Fruit fly (Drosophila melanogaster) whole organism, embryonic: ENCODE results near the gene Fitm.

Source experiments
- Atf3 ChIP-seq: fragments of 200-800 bp; sonication (Bioruptor generic); optimal IDR thresholded peaks from 3 replicates; lab custom pipeline; 2016; ENCODE audit warnings: missing biosample characterization, missing genetic modification characterization
- CG1024 ChIP-seq: fragments of 200-800 bp; sonication (Bioruptor generic); IDR thresholded peaks from 2 replicates; pipeline ENCODE4 v1.3.6; 2022; ENCODE audit warnings: missing biosample characterization, missing genetic modification characterization
- CG10979 ChIP-seq: fragments of 200-800 bp; sonication (Bioruptor generic); optimal IDR thresholded peaks from 2 replicates; lab custom pipeline; 2018; ENCODE audit warnings: missing biosample characterization, mild to moderate bottlenecking, missing genetic modification characterization, moderate library complexity
- CG11504 ChIP-seq: fragments of 200-800 bp; sonication (Bioruptor generic); optimal IDR thresholded peaks from 3 replicates; lab custom pipeline; 2019; ENCODE audit warnings: missing biosample characterization, mild to moderate bottlenecking, missing genetic modification characterization, moderate library complexity
- CG12071 ChIP-seq: fragments of 200-800 bp; sonication (Bioruptor generic); optimal IDR thresholded peaks from 3 replicates; lab custom pipeline; 2018; ENCODE audit warnings: missing biosample characterization, mild to moderate bottlenecking, missing genetic modification characterization
- CG1233 ChIP-seq: fragments of 200-800 bp; sonication (Bioruptor generic); optimal IDR thresholded peaks from 4 replicates; lab custom pipeline; 2018; ENCODE audit warnings: missing biosample characterization, mild to moderate bottlenecking, missing genetic modification characterization
- CG13424 ChIP-seq: fragments of 200-800 bp; sonication (Bioruptor generic); optimal IDR thresholded peaks from 2 replicates; lab custom pipeline; 2019; ENCODE audit warnings: missing biosample characterization, mild to moderate bottlenecking, missing genetic modification characterization, moderate library complexity
- CG14965 ChIP-seq: fragments of 200-800 bp; sonication (Bioruptor generic); optimal IDR thresholded peaks from 2 replicates; lab custom pipeline; 2016; ENCODE audit warnings: missing biosample characterization, missing genetic modification characterization, borderline replicate concordance
- CG1603 ChIP-seq: fragments of 200-800 bp; sonication (Bioruptor generic); optimal IDR thresholded peaks from 2 replicates; lab custom pipeline; 2019; ENCODE audit warnings: missing biosample characterization, mild to moderate bottlenecking, missing genetic modification characterization, moderate library complexity
- CG17361 ChIP-seq: fragments of 200-800 bp; sonication (Bioruptor generic); IDR thresholded peaks from 3 replicates; pipeline ENCODE4 v1.3.6; 2022; ENCODE audit warnings: missing biosample characterization, missing genetic modification characterization
- CG3065 ChIP-seq: fragments of 200-800 bp; sonication (Bioruptor generic); optimal IDR thresholded peaks from 2 replicates; lab custom pipeline; 2016; ENCODE audit warnings: missing biosample characterization, missing genetic modification characterization
- CG3281 ChIP-seq: fragments of 200-800 bp; sonication (Bioruptor generic); optimal IDR thresholded peaks from 3 replicates; lab custom pipeline; 2017; ENCODE audit warnings: missing biosample characterization, mild to moderate bottlenecking, missing genetic modification characterization
- CG42726 ChIP-seq: fragments of 200-800 bp; sonication (Bioruptor generic); IDR thresholded peaks from 2 replicates; pipeline ENCODE4 v1.3.6; 2022; ENCODE audit warnings: missing biosample characterization, missing genetic modification characterization; ENCODE audit not compliant: partially characterized antibody
- CG5180 ChIP-seq: fragments of 200-800 bp; sonication (Bioruptor generic); optimal IDR thresholded peaks from 3 replicates; lab custom pipeline; 2017; ENCODE audit warnings: missing biosample characterization, missing genetic modification characterization, mild to moderate bottlenecking, moderate library complexity, missing genetic modification reagents
- CG8924 ChIP-seq: fragments of 200-800 bp; optimal IDR thresholded peaks from 3 replicates; lab custom pipeline; 2019; ENCODE audit warnings: missing biosample characterization, mild to moderate bottlenecking, missing genetic modification characterization, moderate library complexity
- CG9932 ChIP-seq: fragments of 200-800 bp; sonication (Bioruptor generic); IDR thresholded peaks from 2 replicates; pipeline ENCODE4 v1.3.6; 2022; ENCODE audit warnings: missing biosample characterization, missing genetic modification characterization
- E2f2 ChIP-seq: fragments of 200-800 bp; sonication (Bioruptor generic); IDR thresholded peaks from 2 replicates; pipeline ENCODE4 v1.3.6; 2022; ENCODE audit warnings: missing biosample characterization, missing genetic modification characterization
- ERR ChIP-seq: fragments of 200-800 bp; sonication (Bioruptor generic); optimal IDR thresholded peaks from 2 replicates; lab custom pipeline; 2016; ENCODE audit warnings: missing biosample characterization, missing genetic modification characterization
- Elba2 ChIP-seq: fragments of 200-800 bp; sonication (Bioruptor generic); optimal IDR thresholded peaks from 3 replicates; lab custom pipeline; 2016; ENCODE audit warnings: missing biosample characterization, missing genetic modification characterization
- Fer3 ChIP-seq: fragments of 200-800 bp; sonication (Bioruptor generic); optimal IDR thresholded peaks from 2 replicates; lab custom pipeline; 2018; ENCODE audit warnings: missing biosample characterization, mild to moderate bottlenecking, missing genetic modification characterization, moderate library complexity
- H15 ChIP-seq: fragments of 200-800 bp; sonication (Bioruptor generic); IDR thresholded peaks from 3 replicates; pipeline ENCODE4 v1.3.6; 2022; ENCODE audit warnings: missing biosample characterization, missing genetic modification characterization
- HLH54F ChIP-seq: fragments of 200-800 bp; sonication (Bioruptor generic); optimal IDR thresholded peaks from 3 replicates; lab custom pipeline; 2016; ENCODE audit warnings: missing biosample characterization, missing genetic modification characterization
- HLHmδ ChIP-seq: fragments of 200-800 bp; sonication (Bioruptor generic); optimal IDR thresholded peaks from 2 replicates; lab custom pipeline; 2018; ENCODE audit warnings: missing biosample characterization, mild to moderate bottlenecking, missing genetic modification characterization, moderate library complexity
- Hey ChIP-seq: fragments of 200-800 bp; sonication (Bioruptor generic); optimal IDR thresholded peaks from 3 replicates; lab custom pipeline; 2018; ENCODE audit warnings: missing biosample characterization, mild to moderate bottlenecking, missing genetic modification characterization
- Neu2 ChIP-seq: fragments of 200-800 bp; sonication (Bioruptor generic); optimal IDR thresholded peaks from 3 replicates; lab custom pipeline; 2016; ENCODE audit warnings: missing biosample characterization, missing genetic modification characterization, borderline replicate concordance
- Nf-YA ChIP-seq: fragments of 200-800 bp; sonication (Bioruptor generic); IDR thresholded peaks from 2 replicates; pipeline ENCODE4 v1.3.6; 2022; ENCODE audit warnings: missing biosample characterization, missing genetic modification characterization
- Nf-YC ChIP-seq: fragments of 200-800 bp; optimal IDR thresholded peaks from 3 replicates; lab custom pipeline; 2019; ENCODE audit warnings: missing biosample characterization, mild to moderate bottlenecking, missing genetic modification characterization, moderate library complexity
- Pdp1 ChIP-seq, 2 experiments: fragments of 200-800 bp; sonication (Bioruptor generic); optimal IDR thresholded peaks; 3 replicates each; lab custom pipeline; 2016; ENCODE audit warnings: missing biosample characterization in 2 of 2, missing genetic modification characterization in 2 of 2, mild to moderate bottlenecking in 1 of 2, moderate library complexity in 1 of 2
- Six4 ChIP-seq: fragments of 200-800 bp; sonication (Bioruptor generic); optimal IDR thresholded peaks from 2 replicates; lab custom pipeline; 2016; ENCODE audit warnings: missing biosample characterization, missing genetic modification characterization
- TFAM ChIP-seq: fragments of 200-800 bp; sonication (Bioruptor generic); optimal IDR thresholded peaks from 2 replicates; lab custom pipeline; 2017; ENCODE audit warnings: missing biosample characterization, missing genetic modification characterization, inconsistent platforms
- Usf ChIP-seq: fragments of 200-800 bp; sonication (Bioruptor generic); optimal IDR thresholded peaks from 2 replicates; lab custom pipeline; 2017; ENCODE audit warnings: missing genotype, missing biosample characterization, missing genetic modification characterization
- bbx ChIP-seq: fragments of 200-800 bp; sonication (Bioruptor generic); IDR thresholded peaks from 2 replicates; pipeline ENCODE4 v1.3.6; 2022; ENCODE audit warnings: missing biosample characterization, missing genetic modification characterization; ENCODE audit not compliant: partially characterized antibody
- dm ChIP-seq: fragments of 200-800 bp; sonication (Bioruptor generic); optimal IDR thresholded peaks from 3 replicates; lab custom pipeline; 2016; ENCODE audit warnings: missing biosample characterization, missing genetic modification characterization
- emc ChIP-seq: fragments of 200-800 bp; sonication (Bioruptor generic); optimal IDR thresholded peaks from 2 replicates; lab custom pipeline; 2016; ENCODE audit warnings: missing biosample characterization, missing genetic modification characterization
- esg ChIP-seq: fragments of 200-800 bp; sonication (Bioruptor generic); conservative IDR thresholded peaks from 2 replicates; pipeline ENCODE4 v1.3.6; 2022; ENCODE audit warnings: missing biosample characterization, missing genetic modification characterization
- eyg ChIP-seq: fragments of 200-800 bp; sonication (Bioruptor generic); optimal IDR thresholded peaks from 3 replicates; lab custom pipeline; 2016; ENCODE audit warnings: missing biosample characterization, missing genetic modification characterization
- gsb ChIP-seq: fragments of 200-800 bp; sonication (Bioruptor generic); IDR thresholded peaks from 2 replicates; pipeline ENCODE4 v1.3.6; 2022; ENCODE audit warnings: missing biosample characterization, missing genetic modification characterization
- hth ChIP-seq: fragments of >200 bp; optimal IDR thresholded peaks from 2 replicates; lab custom pipeline; 2017; ENCODE audit warnings: inconsistent platforms
- insv ChIP-seq, 2 experiments: fragments of 200-800 bp; sonication (Bioruptor generic); optimal IDR thresholded peaks; 3 replicates each; lab custom pipeline; 2016 to 2018; ENCODE audit warnings: missing biosample characterization in 2 of 2, missing genetic modification characterization in 2 of 2
- maf-S ChIP-seq: fragments of 200-800 bp; sonication (Bioruptor generic); optimal IDR thresholded peaks from 2 replicates; lab custom pipeline; 2016; ENCODE audit warnings: missing biosample characterization, missing genetic modification characterization
- nmo ChIP-seq: fragments of 200-800 bp; sonication (Bioruptor generic); optimal IDR thresholded peaks from 2 replicates; lab custom pipeline; 2018; ENCODE audit warnings: missing biosample characterization, mild to moderate bottlenecking, missing genetic modification characterization, moderate library complexity
- nom ChIP-seq: fragments of 200-800 bp; sonication (Bioruptor generic); optimal IDR thresholded peaks from 2 replicates; lab custom pipeline; 2017; ENCODE audit warnings: missing biosample characterization, missing genetic modification characterization, mild to moderate bottlenecking, moderate library complexity, missing genetic modification reagents
- odd ChIP-seq: fragments of 200-800 bp; sonication (Bioruptor generic); optimal IDR thresholded peaks from 2 replicates; lab custom pipeline; 2017; ENCODE audit warnings: missing biosample characterization, mild to moderate bottlenecking, missing genetic modification characterization
- pan ChIP-seq, 4 experiments: fragments of >200 bp in 3 of 4; fragments of 200-800 bp in 1 of 4; sonication (Bioruptor generic) in 1 of 4; optimal IDR thresholded peaks in 3 of 4; IDR thresholded peaks in 1 of 4; 2 replicates each; pipeline versions ENCODE4 v1.3.6 to Lab custom; 2017 to 2022; ENCODE audit warnings: missing biosample characterization in 2 of 4, missing genetic modification characterization in 2 of 4, mixed read lengths in 1 of 4
- rib ChIP-seq: fragments of 200-800 bp; sonication (Bioruptor generic); IDR thresholded peaks from 2 replicates; pipeline ENCODE4 v1.3.6; 2022; ENCODE audit warnings: missing biosample characterization, missing genetic modification characterization
- tap ChIP-seq: fragments of 200-800 bp; optimal IDR thresholded peaks from 3 replicates; lab custom pipeline; 2019; ENCODE audit warnings: missing biosample characterization, mild to moderate bottlenecking, missing genetic modification characterization, moderate library complexity
- tgo ChIP-seq: fragments of 200-800 bp; sonication (Bioruptor generic); IDR thresholded peaks from 3 replicates; pipeline ENCODE4 v1.3.6; 2022; ENCODE audit warnings: missing biosample characterization, missing genetic modification characterization
- ttk ChIP-seq: fragments of 200-800 bp; sonication (Bioruptor generic); IDR thresholded peaks from 2 replicates; pipeline ENCODE4 v2.1.2; 2022; ENCODE audit warnings: missing biosample characterization, missing genetic modification characterization
- wdn ChIP-seq: fragments of 200-800 bp; sonication (Bioruptor generic); IDR thresholded peaks from 2 replicates; pipeline ENCODE4 v1.3.6; 2022; ENCODE audit warnings: missing biosample characterization, missing genetic modification characterization
- zfh2 ChIP-seq: fragments of 200-800 bp; sonication (Bioruptor generic); optimal IDR thresholded peaks from 2 replicates; lab custom pipeline; 2016; ENCODE audit warnings: missing biosample characterization, missing genetic modification characterization

Gene Fitm

DNA sequence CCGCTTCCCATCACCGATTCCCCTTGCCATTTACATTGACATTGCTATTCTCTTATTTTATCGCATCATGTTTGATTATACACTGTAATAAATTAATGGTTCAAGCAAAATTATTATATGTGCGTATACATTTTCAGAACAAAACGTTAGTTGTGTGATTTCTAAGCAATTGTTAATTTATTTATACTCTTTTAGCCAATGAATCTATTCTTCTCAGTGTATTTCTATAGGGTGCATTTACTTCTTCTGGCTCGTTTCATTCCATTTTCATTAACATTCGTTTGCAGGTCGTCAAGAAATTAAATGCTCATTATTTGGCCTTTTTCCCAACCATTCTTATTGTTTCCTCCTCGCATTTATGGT is 41.7 kb upstream of the Fitm start (continued):
- TF ChIP-seq CG17361 (GFP tag; lab: Robert Waterston, UW) (peak; percentile 38; the same call in 2 of the 3 replicates), bbx (GFP tag; lab: Robert Waterston, UW) (no peak), wdn (GFP tag; lab: Robert Waterston, UW) (no peak), dm (GFP tag; lab: Kevin White, UChicago) (no peak), odd (no peak), Nf-YC (no peak), CG14965 (GFP tag; lab: Kevin White, UChicago) (no peak), rib (GFP tag; lab: Robert Waterston, UW) (no peak), tgo (GFP tag; lab: Robert Waterston, UW) (peak; percentile 67), Nf-YA (GFP tag; lab: Robert Waterston, UW) (0 out of 2 replicates have a peak, but pooled peaks have one; percentile 33), esg (GFP tag; lab: Robert Waterston, UW) (peak; percentile 63), HLH54F (no peak), insv (GFP tag; optimal IDR thresholded peaks at IDR 0.05; lab: Kevin White, UChicago) (peak in 1 of 2 experiments; percentile 21), Usf (peak; percentile 20), Elba2 (GFP tag; lab: Kevin White, UChicago) (peak; percentile 4), H15 (GFP tag; lab: Robert Waterston, UW) (0 out of 3 replicates have a peak, but pooled peaks have one; percentile 50), tap (tag; lab: Kevin White, UChicago) (peak; percentile 65), ttk (GFP tag; lab: Robert Waterston, UW) (peak; percentile 42; the same call in 1 of the 2 replicates), CG10979 (tag; lab: Kevin White, UChicago) (peak; percentile 74), nmo (GFP tag; lab: Kevin White, UChicago) (peak; percentile 79), E2f2 (GFP tag; lab: Robert Waterston, UW) (no peak; the same call in 1 of the 2 replicates), hth (lab: Kevin White, UChicago) (no peak), CG11504 (peak; percentile 69), Neu2 (GFP tag; lab: Kevin White, UChicago) (no peak), Atf3 (peak; percentile 44), HLHmδ (GFP tag; lab: Kevin White, UChicago) (no peak), CG3281 (GFP tag; lab: Kevin White, UChicago) (no peak), Six4 (GFP tag; lab: Kevin White, UChicago) (peak; percentile 41), Fer3 (tag; lab: Kevin White, UChicago) (peak; percentile 61), CG13424 (tag; lab: Kevin White, UChicago) (peak; percentile 58), eyg (GFP tag; lab: Kevin White, UChicago) (no peak), CG8924 (tag; lab: Kevin White, UChicago) (no peak), emc (GFP tag; lab: Kevin White, UChicago) (no peak), CG1233 (GFP tag; lab: Kevin White, UChicago) (peak; percentile 51), Hey (tag; lab: Kevin White, UChicago) (no peak), CG12071 (no peak), CG9932 (GFP tag; lab: Robert Waterston, UW) (peak; percentile 24; the same call in 1 of the 2 replicates), gsb (no peak), pan (optimal IDR thresholded peaks at IDR 0.05; lab: Kevin White, UChicago) (no peak), pan (GFP tag; optimal IDR thresholded peaks at IDR 0.05 in 1 of 2, IDR thresholded peaks at IDR 0.05 in 1 of 2) (peak in 1 of 2 experiments; percentile 85), maf-S (GFP tag; lab: Kevin White, UChicago) (peak; percentile 31), TFAM (peak; percentile 32), Pdp1 (GFP tag; optimal IDR thresholded peaks at IDR 0.05; lab: Kevin White, UChicago) (peak; percentile 0 to 25), zfh2 (no peak), CG5180 (GFP tag; lab: Kevin White, UChicago) (no peak), ERR (no peak), CG3065 (no peak), nom (GFP tag; lab: Kevin White, UChicago) (no peak), CG42726 (no peak), CG1024 (GFP tag; lab: Robert Waterston, UW) (peak; percentile 54), CG1603 (peak; percentile 81)
